Worm (Caenorhabditis elegans): Measurements from ENCODE around the gene rmd-1.

DNA sequence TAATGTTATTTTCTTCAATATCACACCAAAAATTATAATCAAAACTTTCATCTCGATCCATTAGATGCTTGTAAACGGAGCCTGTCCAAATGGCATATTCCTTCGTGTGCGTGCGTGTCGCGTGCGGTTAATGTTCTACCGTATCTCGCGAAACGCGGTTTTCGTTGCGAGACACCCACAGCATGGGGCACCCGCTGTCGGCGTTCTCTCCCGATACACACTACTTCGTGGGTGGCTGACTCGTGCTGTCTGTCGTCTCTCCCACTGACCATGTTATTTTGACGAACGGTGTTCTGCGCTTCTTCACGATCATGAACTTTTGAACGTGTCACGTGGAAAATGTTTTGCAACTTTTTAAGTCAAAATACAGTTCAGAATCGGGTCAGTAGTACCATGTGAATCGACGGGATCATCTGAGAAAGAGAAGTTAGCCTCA lies 6.6 kb downstream of the rmd-1 start:
- TF ChIP-seq flt-1 (GFP tag; IDR thresholded peaks at IDR 0.05) (peak; percentile 96), T22C8.4 (GFP tag; IDR thresholded peaks at IDR 0.05) (peak; percentile 28)

All from whole organism, midembryonic.